Worm (Caenorhabditis elegans) whole organism, late embryonic: ENCODE results near the gene C04C11.25.

Source experiments
- C08G9.2 ChIP-seq: sonication (generic microtip); optimal IDR thresholded peaks from 2 replicates; lab custom pipeline; 2016; ENCODE audit warnings: mild to moderate bottlenecking, missing genetic modification characterization, moderate library complexity, missing compliant biosample characterization
- F13H6.1 ChIP-seq: sonication (generic microtip); optimal IDR thresholded peaks from 2 replicates; lab custom pipeline; 2016; ENCODE audit warnings: missing genetic modification characterization, missing compliant biosample characterization
- K02D7.2 ChIP-seq: sonication (generic microtip); optimal IDR thresholded peaks from 2 replicates; lab custom pipeline; 2017; ENCODE audit warnings: mild to moderate bottlenecking, missing genetic modification characterization, missing compliant biosample characterization
- T23F11.4 ChIP-seq: fragments of 200-800 bp; sonication (Bioruptor generic); optimal IDR thresholded peaks from 2 replicates; lab custom pipeline; 2018; ENCODE audit warnings: mild to moderate bottlenecking, missing genetic modification characterization, missing compliant biosample characterization
- ahr-1 ChIP-seq: sonication (generic microtip); optimal IDR thresholded peaks from 2 replicates; lab custom pipeline; 2016; ENCODE audit warnings: missing genetic modification characterization, missing compliant biosample characterization
- ceh-18 ChIP-seq: sonication (generic microtip); optimal IDR thresholded peaks from 2 replicates; lab custom pipeline; 2016; ENCODE audit warnings: missing genetic modification characterization, missing compliant biosample characterization
- ceh-2 ChIP-seq: sonication (generic microtip); optimal IDR thresholded peaks from 2 replicates; lab custom pipeline; 2016; ENCODE audit warnings: missing genotype, missing genetic modification characterization, missing compliant biosample characterization
- ceh-24 ChIP-seq: sonication (generic microtip); optimal IDR thresholded peaks from 2 replicates; lab custom pipeline; 2016; ENCODE audit warnings: mild to moderate bottlenecking, missing genetic modification characterization, missing compliant biosample characterization
- ceh-30 ChIP-seq: fragments of 150-350 bp; optimal IDR thresholded peaks from 2 replicates; lab custom pipeline; 2014; ENCODE audit warnings: missing biosample characterization, missing genetic modification characterization
- ceh-31 ChIP-seq: sonication (generic microtip); optimal IDR thresholded peaks from 2 replicates; lab custom pipeline; 2016; ENCODE audit warnings: missing genetic modification characterization, missing compliant biosample characterization
- ceh-34 ChIP-seq: sonication (generic microtip); optimal IDR thresholded peaks from 2 replicates; lab custom pipeline; 2016; ENCODE audit warnings: mild to moderate bottlenecking, missing genetic modification characterization, missing compliant biosample characterization
- ceh-6 ChIP-seq: fragments of 200-800 bp; sonication (Bioruptor generic); optimal IDR thresholded peaks from 2 replicates; lab custom pipeline; 2018; ENCODE audit warnings: mild to moderate bottlenecking, missing genetic modification characterization, missing compliant biosample characterization
- elt-2 ChIP-seq: sonication (generic microtip); optimal IDR thresholded peaks from 2 replicates; lab custom pipeline; 2016; ENCODE audit warnings: missing genetic modification reagents, missing genetic modification characterization, missing compliant biosample characterization
- ets-4 ChIP-seq: sonication (generic microtip); optimal IDR thresholded peaks from 2 replicates; lab custom pipeline; 2016; ENCODE audit warnings: missing genetic modification characterization, missing compliant biosample characterization
- eyg-1 ChIP-seq: sonication (generic microtip); optimal IDR thresholded peaks from 2 replicates; lab custom pipeline; 2016; ENCODE audit warnings: missing genotype, missing genetic modification characterization, missing compliant biosample characterization
- fkh-10 ChIP-seq: fragments of 150-350 bp; optimal IDR thresholded peaks from 2 replicates; lab custom pipeline; 2014; ENCODE audit warnings: missing biosample characterization, missing genetic modification reagents, missing genetic modification characterization
- fkh-6 ChIP-seq: sonication (generic microtip); optimal IDR thresholded peaks from 2 replicates; lab custom pipeline; 2016; ENCODE audit warnings: missing genetic modification characterization, missing compliant biosample characterization
- hlh-13 ChIP-seq: fragments of 200-800 bp; sonication (Bioruptor generic); optimal IDR thresholded peaks from 2 replicates; lab custom pipeline; 2018; ENCODE audit warnings: mild to moderate bottlenecking, missing genetic modification characterization, missing compliant biosample characterization
- hlh-30 ChIP-seq: sonication (generic microtip); optimal IDR thresholded peaks from 2 replicates; lab custom pipeline; 2017; ENCODE audit warnings: antibody characterized with exemption, missing genetic modification characterization, missing compliant biosample characterization; ENCODE audit not compliant: insufficient read depth
- hlh-6 ChIP-seq: sonication (generic microtip); optimal IDR thresholded peaks from 2 replicates; lab custom pipeline; 2016; ENCODE audit warnings: missing genotype, missing genetic modification characterization, missing compliant biosample characterization
- hlh-8 ChIP-seq: sonication (generic microtip); optimal IDR thresholded peaks from 2 replicates; lab custom pipeline; 2016; ENCODE audit warnings: missing genotype, missing genetic modification characterization, missing compliant biosample characterization
- lim-6 ChIP-seq: sonication (generic microtip); optimal IDR thresholded peaks from 2 replicates; lab custom pipeline; 2016; ENCODE audit warnings: missing genetic modification characterization, missing compliant biosample characterization
- lin-11 ChIP-seq: fragments of 200-800 bp; sonication (Bioruptor generic); optimal IDR thresholded peaks from 2 replicates; lab custom pipeline; 2018; ENCODE audit warnings: mild to moderate bottlenecking, missing genetic modification characterization, missing compliant biosample characterization
- mec-3 ChIP-seq: sonication (generic microtip); optimal IDR thresholded peaks from 2 replicates; lab custom pipeline; 2016; ENCODE audit warnings: borderline replicate concordance, missing genetic modification characterization, missing compliant biosample characterization
- nfya-1 ChIP-seq: sonication (generic microtip); optimal IDR thresholded peaks from 2 replicates; lab custom pipeline; 2017; ENCODE audit warnings: missing genetic modification characterization, mild to moderate bottlenecking, missing compliant biosample characterization, antibody characterized with exemption, moderate library complexity
- nhr-11 ChIP-seq: fragments of 150-350 bp; optimal IDR thresholded peaks from 2 replicates; lab custom pipeline; 2014; ENCODE audit warnings: missing biosample characterization, missing genetic modification characterization
- pat-9 ChIP-seq: fragments of 200-800 bp; sonication (Bioruptor generic); optimal IDR thresholded peaks from 2 replicates; lab custom pipeline; 2018; ENCODE audit warnings: mild to moderate bottlenecking, missing genetic modification characterization, moderate library complexity, missing compliant biosample characterization
- pax-1 ChIP-seq: fragments of 150-350 bp; optimal IDR thresholded peaks from 2 replicates; lab custom pipeline; 2014; ENCODE audit warnings: missing biosample characterization, missing genetic modification characterization
- pha-4 ChIP-seq: fragments of 150-350 bp; optimal IDR thresholded peaks from 2 replicates; lab custom pipeline; 2018; ENCODE audit warnings: missing biosample characterization, missing genetic modification reagents, missing genetic modification characterization
- pqm-1 ChIP-seq: sonication (generic microtip); optimal IDR thresholded peaks from 2 replicates; lab custom pipeline; 2016; ENCODE audit warnings: missing genetic modification characterization, missing compliant biosample characterization
- ref-2 ChIP-seq: sonication (generic microtip); optimal IDR thresholded peaks from 2 replicates; lab custom pipeline; 2016; ENCODE audit warnings: missing genetic modification characterization, missing compliant biosample characterization
- rnt-1 ChIP-seq: sonication (generic microtip); optimal IDR thresholded peaks from 2 replicates; lab custom pipeline; 2016; ENCODE audit warnings: missing genetic modification characterization, missing compliant biosample characterization
- sdc-2 ChIP-seq: sonication (generic microtip); optimal IDR thresholded peaks from 2 replicates; lab custom pipeline; 2016; ENCODE audit warnings: missing genotype, missing genetic modification characterization, missing compliant biosample characterization
- sox-2 ChIP-seq: fragments of 200-800 bp; sonication (Bioruptor generic); IDR thresholded peaks from 2 replicates; pipeline ENCODE4 v1.3.6; 2022; ENCODE audit warnings: missing genetic modification reagents, missing genetic modification characterization, missing compliant biosample characterization
- syd-9 ChIP-seq: sonication (generic microtip); optimal IDR thresholded peaks from 2 replicates; lab custom pipeline; 2016; ENCODE audit warnings: mild to moderate bottlenecking, missing genetic modification characterization, moderate library complexity, missing compliant biosample characterization
- tbx-2 ChIP-seq: sonication (generic microtip); optimal IDR thresholded peaks from 2 replicates; lab custom pipeline; 2016; ENCODE audit warnings: missing genetic modification characterization, missing compliant biosample characterization
- tbx-7 ChIP-seq: sonication (generic microtip); optimal IDR thresholded peaks from 2 replicates; lab custom pipeline; 2016; ENCODE audit warnings: missing genotype, missing genetic modification characterization, missing compliant biosample characterization
- unc-3 ChIP-seq, 2 experiments: fragments of 200-800 bp in 1 of 2; sonication (Bioruptor generic) in 1 of 2; sonication (generic microtip) in 1 of 2; conservative IDR thresholded peaks in 1 of 2; optimal IDR thresholded peaks in 1 of 2; 2 replicates each; pipeline versions ENCODE4 v1.3.6 to Lab custom; 2016 to 2022; ENCODE audit warnings: missing compliant biosample characterization in 2 of 2, missing genetic modification characterization in 2 of 2, missing genetic modification reagents in 1 of 2
- unc-42 ChIP-seq: sonication (generic microtip); optimal IDR thresholded peaks from 2 replicates; lab custom pipeline; 2016; ENCODE audit warnings: missing genotype, missing genetic modification characterization, missing compliant biosample characterization
- unc-55 ChIP-seq: sonication (generic microtip); optimal IDR thresholded peaks from 2 replicates; lab custom pipeline; 2017; ENCODE audit warnings: missing biosample characterization, missing genetic modification reagents, missing genetic modification characterization
- unc-86 ChIP-seq: sonication (generic microtip); optimal IDR thresholded peaks from 2 replicates; lab custom pipeline; 2016; ENCODE audit warnings: missing genetic modification characterization, missing compliant biosample characterization
- ztf-16 ChIP-seq: sonication (generic microtip); optimal IDR thresholded peaks from 2 replicates; lab custom pipeline; 2017; ENCODE audit warnings: missing genetic modification characterization, missing compliant biosample characterization

Gene C04C11.25

DNA sequence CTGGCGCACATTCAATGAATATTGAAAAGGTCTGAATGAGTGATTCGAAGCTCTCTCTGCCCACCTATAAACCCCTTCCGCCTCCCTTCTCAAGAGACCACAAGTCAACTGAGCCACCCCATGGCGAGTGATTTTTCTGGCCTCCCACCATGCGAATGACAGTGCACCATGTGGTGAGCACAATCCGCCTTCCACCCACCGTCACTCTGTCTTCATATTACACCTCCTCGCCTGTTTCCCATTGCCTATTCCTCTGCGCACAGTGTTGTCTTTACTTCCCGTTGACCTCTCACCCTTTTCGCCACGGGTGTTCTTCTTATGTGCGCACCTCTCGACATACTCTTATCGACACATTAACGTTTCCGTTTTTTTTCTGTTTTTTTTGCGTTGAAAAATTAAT is 11.6 kb upstream of the C04C11.25 start:
- TF ChIP-seq nhr-11 (tag; lab: Kevin White, UChicago) = no peak
- TF ChIP-seq ceh-31 (tag; lab: Kevin White, UChicago) = peak; percentile 13
- TF ChIP-seq ceh-30 (tag; lab: Kevin White, UChicago) = no peak
- peak; percentile 75 for TF ChIP-seq sdc-2 (tag; lab: Kevin White, UChicago)
- no peak for TF ChIP-seq C08G9.2
- TF ChIP-seq fkh-10 = no peak
- no peak for TF ChIP-seq T23F11.4 (GFP tag; lab: Kevin White, UChicago)
- peak; percentile 30 for TF ChIP-seq fkh-6
- no peak for TF ChIP-seq tbx-7 (tag; lab: Kevin White, UChicago)
- TF ChIP-seq lim-6 (tag; lab: Kevin White, UChicago) = no peak
- peak; percentile 29 for TF ChIP-seq hlh-8 (tag; lab: Kevin White, UChicago)
- TF ChIP-seq hlh-30 (tag; lab: Kevin White, UChicago) = peak; percentile 55
- TF ChIP-seq syd-9 (tag; lab: Kevin White, UChicago) = no peak
- TF ChIP-seq F13H6.1 (tag; lab: Kevin White, UChicago) = no peak
- TF ChIP-seq ceh-2 = peak; percentile 6
- no peak for TF ChIP-seq rnt-1 (tag; lab: Kevin White, UChicago)
- TF ChIP-seq pat-9 (tag; lab: Kevin White, UChicago) = no peak
- peak; percentile 23 for TF ChIP-seq ceh-34 (tag; lab: Kevin White, UChicago)
- TF ChIP-seq ztf-16 = no peak
- peak; percentile 54 for TF ChIP-seq hlh-6 (tag; lab: Kevin White, UChicago)
- no peak for TF ChIP-seq ceh-18 (tag; lab: Kevin White, UChicago)
- no peak for TF ChIP-seq pha-4 (tag; lab: Kevin White, UChicago)
- peak; percentile 14 for TF ChIP-seq tbx-2 (tag; lab: Kevin White, UChicago)
- no peak for TF ChIP-seq K02D7.2 (tag; lab: Kevin White, UChicago)
- TF ChIP-seq unc-55 (GFP tag; lab: Kevin White, UChicago) = peak; percentile 30
- no peak for TF ChIP-seq pax-1 (tag; lab: Kevin White, UChicago)
- TF ChIP-seq mec-3 (tag; lab: Kevin White, UChicago) = no peak
- TF ChIP-seq ahr-1 (tag; lab: Kevin White, UChicago) = no peak
- peak; percentile 78 for TF ChIP-seq ref-2
- no peak for TF ChIP-seq ets-4
- no peak for TF ChIP-seq lin-11
- TF ChIP-seq pqm-1 = no peak
- TF ChIP-seq eyg-1 = no peak
- TF ChIP-seq unc-3 (GFP tag; conservative IDR thresholded peaks at IDR 0.05; lab: Robert Waterston, UW) = no peak
- TF ChIP-seq unc-3 (tag; optimal IDR thresholded peaks at IDR 0.05; lab: Kevin White, UChicago) = no peak
- TF ChIP-seq nfya-1 (tag; lab: Kevin White, UChicago) = no peak
- no peak for TF ChIP-seq sox-2
- TF ChIP-seq, all 69 proteins: peak for 11

DNA sequence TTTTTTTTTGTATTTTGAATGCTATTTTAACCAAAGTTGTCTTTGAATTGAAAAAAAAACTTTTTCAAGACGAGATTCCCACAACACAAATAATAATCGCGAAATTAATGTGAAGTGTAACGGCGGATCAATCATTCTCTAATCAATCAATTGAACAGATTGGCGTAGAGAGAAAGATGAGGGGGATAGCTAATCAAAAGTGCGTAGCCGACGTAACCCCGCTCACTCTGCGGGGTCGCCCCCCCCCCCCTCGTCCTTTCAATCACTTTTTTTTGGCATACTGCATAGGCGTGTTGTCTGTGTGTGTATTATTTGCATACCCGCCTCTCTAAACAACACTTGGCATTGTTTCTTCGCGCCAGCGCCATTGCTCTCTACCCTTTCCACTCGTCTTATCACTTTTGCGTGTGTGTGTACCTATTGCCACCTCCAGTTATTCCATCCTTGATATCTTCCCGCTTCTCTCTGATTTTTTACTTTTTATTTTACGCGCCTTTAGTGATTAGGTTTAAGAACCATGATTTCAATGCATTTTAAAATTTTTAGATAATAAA is 9.2 kb upstream of the C04C11.25 start:
- TF ChIP-seq ceh-34 (tag; lab: Kevin White, UChicago) = peak; percentile 4
- no peak for TF ChIP-seq unc-42 (tag; lab: Kevin White, UChicago)
- no peak for TF ChIP-seq ceh-24 (tag; lab: Kevin White, UChicago)
- TF ChIP-seq unc-86 (tag; lab: Kevin White, UChicago) = no peak
- TF ChIP-seq hlh-13 (GFP tag; lab: Kevin White, UChicago) = no peak
- TF ChIP-seq elt-2 (tag; lab: Kevin White, UChicago) = no peak
- no peak for TF ChIP-seq hlh-30 (tag; lab: Kevin White, UChicago)
- TF ChIP-seq nfya-1 (tag; lab: Kevin White, UChicago) = no peak
- TF ChIP-seq ceh-6 = no peak
- TF ChIP-seq unc-55 (GFP tag; lab: Kevin White, UChicago) = peak; percentile 81
